Worm (Caenorhabditis elegans): ENCODE measurements around the gene T23F2.2.

ce11 chrX:5518352-5518751 is 13.3 kb upstream of the T23F2.2 start:
- TF ChIP-seq dmd-4 (tag; optimal IDR thresholded peaks at IDR 0.05) (no peak), fos-1 (tag; optimal IDR thresholded peaks at IDR 0.05) (no peak), ceh-82 (tag; optimal IDR thresholded peaks at IDR 0.05) (no peak), nhr-11 (tag; optimal IDR thresholded peaks at IDR 0.05) (no peak)
